Worm (Caenorhabditis elegans) whole organism, young adult: ENCODE data around the gene F23B12.1.

Experiments
- lir-1 ChIP-seq: fragments of 200-800 bp; sonication (Bioruptor generic); conservative IDR thresholded peaks from 2 replicates; pipeline ENCODE4 v1.3.6; 2022; ENCODE audit warnings: missing genetic modification reagents, missing genetic modification characterization, missing compliant biosample characterization
- unc-62 ChIP-seq: fragments of 150-350 bp; optimal IDR thresholded peaks from 2 replicates; lab custom pipeline; 2014; ENCODE audit warnings: missing biosample characterization, missing genetic modification reagents, missing genetic modification characterization

DNA sequence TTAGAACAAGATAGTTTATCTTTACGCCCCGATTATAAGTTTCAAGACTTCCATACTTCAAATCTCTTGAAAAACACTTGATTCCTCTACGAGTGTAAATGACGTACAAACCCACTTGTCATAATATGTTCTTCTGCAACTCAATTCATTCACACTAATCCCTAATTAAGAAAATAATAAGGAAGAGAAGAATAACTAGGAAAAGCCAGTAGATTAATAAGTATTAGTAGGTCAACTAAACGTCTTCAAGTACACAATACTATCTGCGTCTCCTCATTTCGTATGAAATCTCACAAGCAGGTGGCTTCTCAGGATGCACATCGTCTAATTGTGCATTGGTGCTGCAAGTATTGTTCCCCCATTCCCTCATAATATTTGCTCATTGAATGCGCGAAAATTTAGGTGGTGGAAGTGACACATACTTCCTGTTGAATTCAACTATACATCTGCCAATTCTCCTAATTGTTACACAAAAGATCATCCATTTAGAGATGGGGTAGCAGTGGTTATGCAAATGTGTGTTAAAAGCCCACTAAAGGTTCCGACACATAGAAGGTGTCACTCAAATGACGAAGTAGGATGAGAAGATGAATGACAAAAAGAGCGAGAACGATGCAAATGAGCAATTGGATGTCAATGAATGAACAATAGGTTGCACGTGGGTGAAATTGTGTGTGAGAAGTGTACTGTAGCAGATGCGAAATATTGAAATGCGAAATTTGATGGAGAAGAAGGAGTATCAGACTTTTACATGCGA, 1.7 kb upstream of the F23B12.1 start:
- TF ChIP-seq unc-62 (GFP tag; lab: Kevin White, UChicago), result no peak
- no peak for TF ChIP-seq lir-1
